Worm (Caenorhabditis elegans): ENCODE data around the gene C37E2.2.

C37E2.2 gene

ce11 chrX:14180151-14180550, 4.3 kb downstream of the C37E2.2 start, which contains the start of gene C37E2.3:
TSS of gene C37E2.3 (plus strand) at chrX:14180451.
- no peak for TF ChIP-seq lin-14 (GFP tag; optimal IDR thresholded peaks at IDR 0.05)
- TF ChIP-seq nhr-47 (tag; optimal IDR thresholded peaks at IDR 0.05) = no peak
- TF ChIP-seq ceh-8 (GFP tag; optimal IDR thresholded peaks at IDR 0.05) = no peak
- no peak for TF ChIP-seq ztf-4 (tag; optimal IDR thresholded peaks at IDR 0.05)
- TF ChIP-seq elt-3 (tag; optimal IDR thresholded peaks at IDR 0.05) = no peak
- TF ChIP-seq aha-1 (tag; optimal IDR thresholded peaks at IDR 0.05) = no peak
- no peak for TF ChIP-seq unc-130 (tag; optimal IDR thresholded peaks at IDR 0.05)
- no peak for TF ChIP-seq fkh-8 (tag; optimal IDR thresholded peaks at IDR 0.05)
- no peak for TF ChIP-seq nhr-20 (tag; optimal IDR thresholded peaks at IDR 0.05)
- TF ChIP-seq unc-30 (tag; optimal IDR thresholded peaks at IDR 0.05) = no peak
- no peak for TF ChIP-seq snpc-4 (tag; optimal IDR thresholded peaks at IDR 0.05)

- no peak for TF ChIP-seq sup-37 (GFP tag; optimal IDR thresholded peaks at IDR 0.05)
- TF ChIP-seq dsc-1 (tag; optimal IDR thresholded peaks at IDR 0.05) = peak; percentile 88
- TF ChIP-seq pax-3 (tag; optimal IDR thresholded peaks at IDR 0.05) = peak; percentile 55
- TF ChIP-seq sox-4 (tag; optimal IDR thresholded peaks at IDR 0.05) = peak; percentile 36
- TF ChIP-seq isw-1 (GFP tag; IDR thresholded peaks at IDR 0.05) = no peak
- no peak for TF ChIP-seq ceh-88 (GFP tag; IDR thresholded peaks at IDR 0.05)
Measured at ce11 chrX:14182514-14182913, 6.7 kb downstream of the C37E2.2 start.

- no peak for TF ChIP-seq mef-2 (tag; optimal IDR thresholded peaks at IDR 0.05)
- no peak for TF ChIP-seq fos-1 (tag; optimal IDR thresholded peaks at IDR 0.05)
- no peak for TF ChIP-seq isw-1 (GFP tag; IDR thresholded peaks at IDR 0.05)
- TF ChIP-seq ztf-4 (tag; optimal IDR thresholded peaks at IDR 0.05) = no peak
- TF ChIP-seq dpl-1 (GFP tag; optimal IDR thresholded peaks at IDR 0.05) = no peak
- TF ChIP-seq blmp-1 (tag; optimal IDR thresholded peaks at IDR 0.05) = no peak
- TF ChIP-seq nhr-71 (tag; optimal IDR thresholded peaks at IDR 0.05) = peak; percentile 39
- TF ChIP-seq fkh-4 (tag; optimal IDR thresholded peaks at IDR 0.05; ENCODE audit: borderline replicate concordance) = peak; percentile 42
- no peak for TF ChIP-seq pag-3 (tag; optimal IDR thresholded peaks at IDR 0.05; ENCODE audit: borderline replicate concordance, insufficient read depth)
- no peak for TF ChIP-seq skn-1 (tag; optimal IDR thresholded peaks at IDR 0.05)
- no peak for TF ChIP-seq Y116A8C.19 (tag; optimal IDR thresholded peaks at IDR 0.05; ENCODE audit: borderline replicate concordance)
- no peak for TF ChIP-seq C34B4.2 (tag; optimal IDR thresholded peaks at IDR 0.05)
- TF ChIP-seq nhr-20 (tag; optimal IDR thresholded peaks at IDR 0.05) = no peak
- TF ChIP-seq sox-4 (tag; optimal IDR thresholded peaks at IDR 0.05) = peak; percentile 73
- TF ChIP-seq lin-15B (tag; optimal IDR thresholded peaks at IDR 0.05) = no peak
- no peak for TF ChIP-seq mab-9 (GFP tag; IDR thresholded peaks at IDR 0.05)
- TF ChIP-seq zag-1 (tag; optimal IDR thresholded peaks at IDR 0.05) = no peak
- no peak for TF ChIP-seq nhr-90 (tag; optimal IDR thresholded peaks at IDR 0.05; ENCODE audit: poor library complexity)
- TF ChIP-seq efl-3 (GFP tag; optimal IDR thresholded peaks at IDR 0.05) = no peak
- no peak for TF ChIP-seq nhr-11 (tag; optimal IDR thresholded peaks at IDR 0.05)
- peak; percentile 23 for TF ChIP-seq fkh-8 (tag; optimal IDR thresholded peaks at IDR 0.05)
- no peak for TF ChIP-seq unc-98 (GFP tag; IDR thresholded peaks at IDR 0.05)
- no peak for TF ChIP-seq pqm-1 (tag; optimal IDR thresholded peaks at IDR 0.05)
- no peak for TF ChIP-seq ces-1 (GFP tag; optimal IDR thresholded peaks at IDR 0.05)
- TF ChIP-seq lin-35 (GFP tag; optimal IDR thresholded peaks at IDR 0.05) = no peak
- no peak for TF ChIP-seq jun-1 (tag; optimal IDR thresholded peaks at IDR 0.05)
- TF ChIP-seq nhr-19 (GFP tag; conservative IDR thresholded peaks at IDR 0.05) = no peak
- TF ChIP-seq nhr-47 (tag; optimal IDR thresholded peaks at IDR 0.05) = peak; percentile 38
- no peak for TF ChIP-seq unc-62 (GFP tag; optimal IDR thresholded peaks at IDR 0.05)
- TF ChIP-seq ceh-63 (GFP tag; optimal IDR thresholded peaks at IDR 0.05) = no peak
- no peak for TF ChIP-seq sup-37 (GFP tag; optimal IDR thresholded peaks at IDR 0.05)
- TF ChIP-seq ztf-11 (tag; optimal IDR thresholded peaks at IDR 0.05) = no peak
- TF ChIP-seq ets-5 (GFP tag; IDR thresholded peaks at IDR 0.05) = no peak
- TF ChIP-seq efl-1 (optimal IDR thresholded peaks at IDR 0.05) = no peak
- TF ChIP-seq efl-1 (GFP tag; optimal IDR thresholded peaks at IDR 0.05 in 1 of 2) = no peak
- TF ChIP-seq rnt-1 (tag; optimal IDR thresholded peaks at IDR 0.05) = no peak
- no peak for TF ChIP-seq ceh-8 (GFP tag; optimal IDR thresholded peaks at IDR 0.05)
- no peak for TF ChIP-seq egl-27 (tag; optimal IDR thresholded peaks at IDR 0.05)
- TF ChIP-seq nhr-85 (tag) = no peak
- TF ChIP-seq grh-1 (GFP tag; IDR thresholded peaks at IDR 0.05) = no peak
Measured at ce11 chrX:14185631-14186030, 9.8 kb downstream of the C37E2.2 start.

Measured in whole organism, L1 larva.